Fruit fly (Drosophila melanogaster) whole organism, embryonic: Measurements from ENCODE around the gene Pgant35A.

Experiments used
- Asciz ChIP-seq: fragments of 200-800 bp; sonication (Bioruptor generic); optimal IDR thresholded peaks from 2 replicates; lab custom pipeline; 2017; ENCODE audit warnings: missing biosample characterization, mild to moderate bottlenecking, missing genetic modification characterization, missing genetic modification reagents
- Atf3 ChIP-seq: fragments of 200-800 bp; sonication (Bioruptor generic); optimal IDR thresholded peaks from 3 replicates; lab custom pipeline; 2016; ENCODE audit warnings: missing biosample characterization, missing genetic modification characterization
- Blimp-1 ChIP-seq: fragments of 200-800 bp; sonication (Bioruptor generic); optimal IDR thresholded peaks from 3 replicates; lab custom pipeline; 2018; ENCODE audit warnings: missing biosample characterization, missing genetic modification characterization, mild to moderate bottlenecking, moderate library complexity, missing genetic modification reagents
- CG1024 ChIP-seq: fragments of 200-800 bp; sonication (Bioruptor generic); IDR thresholded peaks from 2 replicates; pipeline ENCODE4 v1.3.6; 2022; ENCODE audit warnings: missing biosample characterization, missing genetic modification characterization
- CG12155 ChIP-seq: fragments of 200-800 bp; sonication (Bioruptor generic); optimal IDR thresholded peaks from 3 replicates; lab custom pipeline; 2016; ENCODE audit warnings: missing biosample characterization, missing genetic modification characterization
- CG13894 ChIP-seq: fragments of 200-800 bp; sonication (Bioruptor generic); optimal IDR thresholded peaks from 3 replicates; lab custom pipeline; 2018; ENCODE audit warnings: missing biosample characterization, mild to moderate bottlenecking, missing genetic modification characterization, moderate library complexity
- CG15269 ChIP-seq: fragments of 200-800 bp; sonication (Bioruptor generic); optimal IDR thresholded peaks from 2 replicates; lab custom pipeline; 2018; ENCODE audit warnings: missing biosample characterization, mild to moderate bottlenecking, missing genetic modification characterization, moderate library complexity
- CG15514 ChIP-seq: fragments of 200-800 bp; sonication (Bioruptor generic); optimal IDR thresholded peaks from 3 replicates; lab custom pipeline; 2017; ENCODE audit warnings: missing biosample characterization, missing genetic modification characterization, mild to moderate bottlenecking, moderate library complexity, missing genetic modification reagents
- CG15696 ChIP-seq: fragments of 200-800 bp; sonication (Bioruptor generic); optimal IDR thresholded peaks from 2 replicates; lab custom pipeline; 2019; ENCODE audit warnings: missing biosample characterization, mild to moderate bottlenecking, missing genetic modification characterization, moderate library complexity
- CG17568 ChIP-seq: fragments of 200-800 bp; sonication (Bioruptor generic); optimal IDR thresholded peaks from 2 replicates; lab custom pipeline; 2018; ENCODE audit warnings: missing biosample characterization, mild to moderate bottlenecking, missing genetic modification characterization, moderate library complexity
- CG17802 ChIP-seq: fragments of 200-800 bp; sonication (Bioruptor generic); optimal IDR thresholded peaks from 2 replicates; lab custom pipeline; 2018; ENCODE audit warnings: missing biosample characterization, mild to moderate bottlenecking, missing genetic modification characterization, moderate library complexity
- CG2712 ChIP-seq: fragments of 200-800 bp; optimal IDR thresholded peaks from 3 replicates; lab custom pipeline; 2019; ENCODE audit warnings: missing biosample characterization, mild to moderate bottlenecking, missing genetic modification characterization, moderate library complexity
- CG30020 ChIP-seq: fragments of 200-800 bp; optimal IDR thresholded peaks from 2 replicates; lab custom pipeline; 2019; ENCODE audit warnings: missing biosample characterization, mild to moderate bottlenecking, missing genetic modification characterization, moderate library complexity
- CG3163 ChIP-seq: fragments of 200-800 bp; sonication (Bioruptor generic); optimal IDR thresholded peaks from 3 replicates; lab custom pipeline; 2016; ENCODE audit warnings: missing biosample characterization, missing genetic modification characterization
- CG3281 ChIP-seq: fragments of 200-800 bp; sonication (Bioruptor generic); optimal IDR thresholded peaks from 3 replicates; lab custom pipeline; 2017; ENCODE audit warnings: missing biosample characterization, mild to moderate bottlenecking, missing genetic modification characterization
- CG3407 ChIP-seq: fragments of 200-800 bp; sonication (Bioruptor generic); optimal IDR thresholded peaks from 2 replicates; lab custom pipeline; 2018; ENCODE audit warnings: missing biosample characterization, mild to moderate bottlenecking, missing genetic modification characterization
- CG34376 ChIP-seq: fragments of 200-800 bp; sonication (Bioruptor generic); optimal IDR thresholded peaks from 2 replicates; lab custom pipeline; 2018; ENCODE audit warnings: missing biosample characterization, mild to moderate bottlenecking, missing genetic modification characterization
- CG6765 ChIP-seq: fragments of 200-800 bp; sonication (Bioruptor generic); optimal IDR thresholded peaks from 3 replicates; lab custom pipeline; 2017; ENCODE audit warnings: missing biosample characterization, mild to moderate bottlenecking, missing genetic modification characterization
- CG7745 ChIP-seq: fragments of 200-800 bp; sonication (Bioruptor generic); optimal IDR thresholded peaks from 2 replicates; lab custom pipeline; 2018; ENCODE audit warnings: missing biosample characterization, mild to moderate bottlenecking, missing genetic modification characterization, moderate library complexity
- CG8388 ChIP-seq: fragments of 200-800 bp; sonication (Bioruptor generic); optimal IDR thresholded peaks from 2 replicates; lab custom pipeline; 2019; ENCODE audit warnings: missing biosample characterization, mild to moderate bottlenecking, missing genetic modification characterization, moderate library complexity
- CG8944 ChIP-seq: fragments of 200-800 bp; sonication (Bioruptor generic); optimal IDR thresholded peaks from 3 replicates; lab custom pipeline; 2016; ENCODE audit warnings: missing biosample characterization, missing genetic modification characterization
- CG9215 ChIP-seq: fragments of 200-800 bp; sonication (Bioruptor generic); IDR thresholded peaks from 2 replicates; pipeline ENCODE4 v1.3.6; 2022; ENCODE audit warnings: missing biosample characterization, missing genetic modification characterization
- CHES-1-like ChIP-seq: fragments of 200-800 bp; sonication (Bioruptor generic); optimal IDR thresholded peaks from 2 replicates; lab custom pipeline; 2016; ENCODE audit warnings: missing biosample characterization, missing genetic modification characterization
- D ChIP-seq, 2 experiments: fragments of 200-800 bp in 1 of 2; fragments of >200 bp in 1 of 2; sonication (Bioruptor generic) in 1 of 2; optimal IDR thresholded peaks; 2 replicates in 1 of 2; 3 replicates in 1 of 2; lab custom pipeline; 2017; ENCODE audit warnings: mild to moderate bottlenecking in 1 of 2, missing biosample characterization in 1 of 2, missing genetic modification characterization in 1 of 2, missing genetic modification reagents in 1 of 2
- D19B ChIP-seq: fragments of 200-800 bp; sonication (Bioruptor generic); optimal IDR thresholded peaks from 2 replicates; lab custom pipeline; 2017; ENCODE audit warnings: missing biosample characterization, mild to moderate bottlenecking, missing genetic modification characterization
- Dbx ChIP-seq: fragments of 200-800 bp; sonication (Bioruptor generic); IDR thresholded peaks from 3 replicates; pipeline ENCODE4 v1.3.6; 2022; ENCODE audit warnings: missing biosample characterization, missing genetic modification characterization
- HLH54F ChIP-seq: fragments of 200-800 bp; sonication (Bioruptor generic); optimal IDR thresholded peaks from 3 replicates; lab custom pipeline; 2016; ENCODE audit warnings: missing biosample characterization, missing genetic modification characterization
- Hey ChIP-seq: fragments of 200-800 bp; sonication (Bioruptor generic); optimal IDR thresholded peaks from 3 replicates; lab custom pipeline; 2018; ENCODE audit warnings: missing biosample characterization, mild to moderate bottlenecking, missing genetic modification characterization
- HmgD ChIP-seq: fragments of 200-800 bp; sonication (Bioruptor generic); optimal IDR thresholded peaks from 3 replicates; lab custom pipeline; 2016; ENCODE audit warnings: missing biosample characterization, missing genetic modification characterization
- Hr3 ChIP-seq: fragments of 200-800 bp; sonication (Bioruptor generic); optimal IDR thresholded peaks from 3 replicates; lab custom pipeline; 2016; ENCODE audit warnings: missing biosample characterization, missing genetic modification characterization
- Max ChIP-seq: fragments of 200-800 bp; sonication (Bioruptor generic); optimal IDR thresholded peaks from 2 replicates; lab custom pipeline; 2016; ENCODE audit warnings: missing biosample characterization, mild to moderate bottlenecking, missing genetic modification characterization
- Med ChIP-seq: fragments of 200-800 bp; sonication (Bioruptor generic); peaks from one replicate; lab custom pipeline; 2016; ENCODE audit warnings: missing biosample characterization, missing genetic modification characterization, mild to moderate bottlenecking, inconsistent platforms, moderate library complexity
- NK7.1 ChIP-seq: fragments of 200-800 bp; sonication (Bioruptor generic); optimal IDR thresholded peaks from 3 replicates; lab custom pipeline; 2016; ENCODE audit warnings: missing biosample characterization, missing genetic modification characterization
- Sox102F ChIP-seq: fragments of 200-800 bp; sonication (Bioruptor generic); optimal IDR thresholded peaks from 2 replicates; lab custom pipeline; 2018; ENCODE audit warnings: missing biosample characterization, mild to moderate bottlenecking, missing genetic modification characterization, moderate library complexity
- TFAM ChIP-seq: fragments of 200-800 bp; sonication (Bioruptor generic); optimal IDR thresholded peaks from 2 replicates; lab custom pipeline; 2017; ENCODE audit warnings: missing biosample characterization, missing genetic modification characterization, inconsistent platforms
- Xrp1 ChIP-seq: fragments of 200-800 bp; sonication (Bioruptor generic); IDR thresholded peaks from 2 replicates; pipeline ENCODE4 v1.3.6; 2022; ENCODE audit warnings: missing biosample characterization, missing genetic modification characterization
- ato ChIP-seq: fragments of 200-800 bp; sonication (Bioruptor generic); IDR thresholded peaks from 2 replicates; pipeline ENCODE4 v1.3.6; 2022; ENCODE audit warnings: missing biosample characterization, missing genetic modification characterization; ENCODE audit not compliant: partially characterized antibody
- bbx ChIP-seq: fragments of 200-800 bp; sonication (Bioruptor generic); IDR thresholded peaks from 2 replicates; pipeline ENCODE4 v1.3.6; 2022; ENCODE audit warnings: missing biosample characterization, missing genetic modification characterization; ENCODE audit not compliant: partially characterized antibody
- crp ChIP-seq, 2 experiments: fragments of 200-800 bp; sonication (Bioruptor generic); optimal IDR thresholded peaks; 2 replicates in 1 of 2; 3 replicates in 1 of 2; lab custom pipeline; 2017; ENCODE audit warnings: missing biosample characterization in 2 of 2, missing genetic modification characterization in 2 of 2, mild to moderate bottlenecking in 1 of 2, moderate library complexity in 1 of 2
- gce ChIP-seq: fragments of 200-800 bp; sonication (Bioruptor generic); IDR thresholded peaks from 3 replicates; pipeline ENCODE4 v1.3.6; 2022; ENCODE audit warnings: missing biosample characterization, missing genetic modification characterization
- her ChIP-seq: fragments of 200-800 bp; sonication (Bioruptor generic); optimal IDR thresholded peaks from 2 replicates; lab custom pipeline; 2016; ENCODE audit warnings: missing biosample characterization, missing genetic modification characterization
- kni ChIP-seq: fragments of 200-800 bp; sonication (Bioruptor generic); optimal IDR thresholded peaks from 3 replicates; lab custom pipeline; 2017; ENCODE audit warnings: mild to moderate bottlenecking, missing biosample characterization, missing genetic modification reagents, missing genetic modification characterization
- pan ChIP-seq, 4 experiments: fragments of >200 bp in 3 of 4; fragments of 200-800 bp in 1 of 4; sonication (Bioruptor generic) in 1 of 4; optimal IDR thresholded peaks in 3 of 4; IDR thresholded peaks in 1 of 4; 2 replicates each; pipeline versions ENCODE4 v1.3.6 to Lab custom; 2017 to 2022; ENCODE audit warnings: missing biosample characterization in 2 of 4, missing genetic modification characterization in 2 of 4, mixed read lengths in 1 of 4
- sd ChIP-seq: fragments of 200-800 bp; sonication (Bioruptor generic); optimal IDR thresholded peaks from 3 replicates; lab custom pipeline; 2018; ENCODE audit warnings: missing biosample characterization, mild to moderate bottlenecking, missing genetic modification characterization, moderate library complexity
- sens ChIP-seq: fragments of 200-800 bp; sonication (Bioruptor generic); peaks from one replicate; lab custom pipeline; 2016; ENCODE audit warnings: missing biosample characterization, missing genetic modification characterization
- sisA ChIP-seq: fragments of 200-800 bp; sonication (Bioruptor generic); IDR thresholded peaks from 2 replicates; pipeline ENCODE4 v1.3.6; 2022; ENCODE audit warnings: missing biosample characterization, missing genetic modification characterization
- slp2 ChIP-seq: fragments of 200-800 bp; sonication (Bioruptor generic); optimal IDR thresholded peaks from 2 replicates; lab custom pipeline; 2016; ENCODE audit warnings: missing biosample characterization, missing genetic modification characterization
- ssp ChIP-seq: fragments of 200-800 bp; sonication (Bioruptor generic); IDR thresholded peaks from 2 replicates; pipeline ENCODE4 v1.3.6; 2022; ENCODE audit warnings: missing biosample characterization, missing genetic modification characterization
- vnd ChIP-seq: fragments of 200-800 bp; sonication (Bioruptor generic); IDR thresholded peaks from 3 replicates; pipeline ENCODE4 v1.3.6; 2022; ENCODE audit warnings: missing biosample characterization, missing genetic modification characterization; ENCODE audit not compliant: partially characterized antibody
- vvl ChIP-seq: fragments of 200-800 bp; sonication (Bioruptor generic); IDR thresholded peaks from 2 replicates; pipeline ENCODE4 v1.3.6; 2022; ENCODE audit warnings: missing biosample characterization, missing genetic modification characterization

Gene Pgant35A

dm6 chr2L:14396263-14396662 lies 37.2 kb downstream of the Pgant35A start (continued):
- TF ChIP-seq Med (GFP tag; lab: Kevin White, UChicago) (peak; percentile 48), sd (peak; percentile 65), CG15514 (GFP tag; lab: Kevin White, UChicago) (peak; percentile 33), CG8944 (GFP tag; lab: Kevin White, UChicago) (no peak), Blimp-1 (GFP tag; lab: Kevin White, UChicago) (peak; percentile 5), vnd (no peak), ato (no peak), pan (optimal IDR thresholded peaks at IDR 0.05; lab: Kevin White, UChicago) (no peak), pan (GFP tag; optimal IDR thresholded peaks at IDR 0.05 in 1 of 2, IDR thresholded peaks at IDR 0.05 in 1 of 2) (no peak), CG15696 (tag; lab: Kevin White, UChicago) (no peak), CG2712 (tag; lab: Kevin White, UChicago) (peak; percentile 2), gce (GFP tag; lab: Robert Waterston, UW) (no peak), crp (GFP tag; optimal IDR thresholded peaks at IDR 0.05; lab: Kevin White, UChicago) (no peak), Atf3 (GFP tag; lab: Kevin White, UChicago) (no peak), Dbx (GFP tag; lab: Robert Waterston, UW) (no peak), CG3163 (GFP tag; lab: Kevin White, UChicago) (no peak), HmgD (GFP tag; lab: Kevin White, UChicago) (no peak), Sox102F (GFP tag; lab: Kevin White, UChicago) (peak; percentile 29), CG8388 (no peak), CHES-1-like (no peak), Max (GFP tag; lab: Kevin White, UChicago) (no peak), her (no peak), CG34376 (GFP tag; lab: Kevin White, UChicago) (no peak), ssp (GFP tag; lab: Robert Waterston, UW) (no peak), D (optimal IDR thresholded peaks at IDR 0.05; lab: Kevin White, UChicago) (no peak), D (GFP tag; optimal IDR thresholded peaks at IDR 0.05; lab: Kevin White, UChicago) (no peak), Xrp1 (GFP tag; lab: Robert Waterston, UW) (peak; percentile 18; the same call in 1 of the 2 replicates), CG1024 (GFP tag; lab: Robert Waterston, UW) (no peak), NK7.1 (GFP tag; lab: Kevin White, UChicago) (no peak), sens (peak; percentile 65), slp2 (GFP tag; lab: Kevin White, UChicago) (no peak), CG30020 (tag; lab: Kevin White, UChicago) (no peak), Hey (tag; lab: Kevin White, UChicago) (no peak), sisA (no peak), vvl (GFP tag; lab: Robert Waterston, UW) (peak; percentile 33; the same call in 1 of the 2 replicates), CG12155 (GFP tag; lab: Kevin White, UChicago) (no peak), CG3407 (peak; percentile 19), kni (GFP tag; lab: Kevin White, UChicago) (peak; percentile 16), TFAM (GFP tag; lab: Kevin White, UChicago) (no peak), CG17802 (tag; lab: Kevin White, UChicago) (no peak), CG17568 (GFP tag; lab: Kevin White, UChicago) (peak; percentile 53), CG13894 (tag; lab: Kevin White, UChicago) (no peak), CG9215 (GFP tag; lab: Robert Waterston, UW) (no peak), Asciz (peak; percentile 2), CG7745 (tag; lab: Kevin White, UChicago) (no peak), CG15269 (tag; lab: Kevin White, UChicago) (peak; percentile 40), bbx (GFP tag; lab: Robert Waterston, UW) (no peak), HLH54F (GFP tag; lab: Kevin White, UChicago) (no peak), CG6765 (peak; percentile 15), CG3281 (peak; percentile 16), Hr3 (GFP tag; lab: Kevin White, UChicago) (no peak), D19B (GFP tag; lab: Kevin White, UChicago) (no peak)
